Worm (Caenorhabditis elegans) whole organism, L1 larva: Measurements from ENCODE around the gene srh-148.
"Not testable (repeated sequence)": the region's sequence is repeated elsewhere in the genome, so short reads cannot be mapped to it uniquely, and the experiment has no call there.

ENCODE experiments used
- aha-1 ChIP-seq: fragments of 150-350 bp; optimal IDR thresholded peaks from 2 replicates; lab custom pipeline; 2014; ENCODE audit warnings: missing biosample characterization, missing genetic modification characterization
- aly-2 ChIP-seq: fragments of 150-350 bp; optimal IDR thresholded peaks from 2 replicates; lab custom pipeline; 2014; ENCODE audit warnings: missing biosample characterization, missing genetic modification characterization
- ceh-63 ChIP-seq: fragments of 200-800 bp; sonication (Bioruptor generic); optimal IDR thresholded peaks from 2 replicates; lab custom pipeline; 2018; ENCODE audit warnings: mild to moderate bottlenecking, missing genetic modification characterization, missing compliant biosample characterization
- ceh-8 ChIP-seq: fragments of 200-800 bp; sonication (Bioruptor generic); optimal IDR thresholded peaks from 2 replicates; lab custom pipeline; 2018; ENCODE audit warnings: mild to moderate bottlenecking, missing genetic modification characterization, moderate library complexity, missing compliant biosample characterization
- dpl-1 ChIP-seq, 3 experiments: fragments of 150-350 bp in 2 of 3; sonication (generic microtip) in 1 of 3; optimal IDR thresholded peaks; 2 replicates each; lab custom pipeline; 2014 to 2017; ENCODE audit warnings: missing biosample characterization in 3 of 3, missing genetic modification characterization in 3 of 3, missing genetic modification reagents in 3 of 3
- efl-3 ChIP-seq: fragments of 200-800 bp; sonication (Bioruptor generic); optimal IDR thresholded peaks from 2 replicates; lab custom pipeline; 2018; ENCODE audit warnings: mild to moderate bottlenecking, missing genetic modification characterization, missing compliant biosample characterization
- ets-5 ChIP-seq: fragments of 200-800 bp; sonication (Bioruptor generic); IDR thresholded peaks from 2 replicates; pipeline ENCODE4 v1.3.6; 2022; ENCODE audit warnings: missing genetic modification characterization, missing compliant biosample characterization
- fkh-10 ChIP-seq: sonication (generic microtip); optimal IDR thresholded peaks from 2 replicates; lab custom pipeline; 2017; ENCODE audit warnings: missing biosample characterization, missing genetic modification reagents, missing genetic modification characterization
- isw-1 ChIP-seq: fragments of 200-800 bp; sonication (Bioruptor generic); IDR thresholded peaks from 2 replicates; pipeline ENCODE4 v1.3.6; 2022; ENCODE audit warnings: missing genetic modification characterization, missing compliant biosample characterization
- lin-13 ChIP-seq: fragments of 150-350 bp; optimal IDR thresholded peaks from 2 replicates; lab custom pipeline; 2014; ENCODE audit warnings: missing biosample characterization, missing genetic modification reagents, missing genetic modification characterization
- lir-3 ChIP-seq: sonication (generic microtip); optimal IDR thresholded peaks from 2 replicates; lab custom pipeline; 2016; ENCODE audit warnings: mild to moderate bottlenecking, missing genetic modification characterization, moderate library complexity, missing compliant biosample characterization; ENCODE audit not compliant: poor library complexity
- mab-9 ChIP-seq: fragments of 200-800 bp; sonication (Bioruptor generic); IDR thresholded peaks from 2 replicates; pipeline ENCODE4 v1.3.6; 2022; ENCODE audit warnings: missing genetic modification reagents, missing genetic modification characterization, missing compliant biosample characterization
- nhr-28 ChIP-seq: fragments of 150-350 bp; optimal IDR thresholded peaks from 2 replicates; lab custom pipeline; 2014; ENCODE audit warnings: missing biosample characterization, missing genetic modification characterization
- pag-3 ChIP-seq: sonication (generic microtip); optimal IDR thresholded peaks from 2 replicates; lab custom pipeline; 2017; ENCODE audit warnings: missing genetic modification characterization, mild to moderate bottlenecking, missing compliant biosample characterization, antibody characterized with exemption, borderline replicate concordance; ENCODE audit not compliant: insufficient read depth
- pqm-1 ChIP-seq: sonication (generic microtip); optimal IDR thresholded peaks from 3 replicates; lab custom pipeline; 2017; ENCODE audit warnings: missing biosample characterization, missing genetic modification characterization
- skn-1 ChIP-seq: fragments of 150-350 bp; optimal IDR thresholded peaks from 2 replicates; lab custom pipeline; 2014; ENCODE audit warnings: missing biosample characterization, missing genetic modification characterization
- sox-4 ChIP-seq: sonication (generic microtip); optimal IDR thresholded peaks from 2 replicates; lab custom pipeline; 2016; ENCODE audit warnings: missing genetic modification characterization, missing compliant biosample characterization
- swsn-7 ChIP-seq: sonication (generic microtip); optimal IDR thresholded peaks from 2 replicates; lab custom pipeline; 2016; ENCODE audit warnings: missing genetic modification characterization, missing compliant biosample characterization
- vab-15 ChIP-seq: sonication (generic microtip); optimal IDR thresholded peaks from 2 replicates; lab custom pipeline; 2017; ENCODE audit warnings: missing genotype, mild to moderate bottlenecking, missing genetic modification characterization, missing compliant biosample characterization
- xbp-1 ChIP-seq: sonication (generic microtip); optimal IDR thresholded peaks from 2 replicates; lab custom pipeline; 2016; ENCODE audit warnings: missing genetic modification characterization, missing compliant biosample characterization
- zip-4 ChIP-seq: fragments of 200-800 bp; sonication (Bioruptor generic); optimal IDR thresholded peaks from 2 replicates; lab custom pipeline; 2018; ENCODE audit warnings: mild to moderate bottlenecking, missing genetic modification characterization, moderate library complexity, missing compliant biosample characterization

Gene srh-148

ce11 chrV:15809543-15809942 lies 48.6 kb downstream of the srh-148 start, which contains the start of gene srsx-36:
TSS of gene srsx-36 (minus strand) at chrV:15809643.
- TF ChIP-seq dpl-1 (GFP tag; optimal IDR thresholded peaks at IDR 0.05; lab: Kevin White, UChicago) = no peak
- no peak for TF ChIP-seq pqm-1 (tag; lab: Kevin White, UChicago)
- TF ChIP-seq zip-4 (GFP tag; lab: Kevin White, UChicago) = no peak
- TF ChIP-seq aha-1 = no peak
- TF ChIP-seq fkh-10 (GFP tag; lab: Kevin White, UChicago) = no peak
- TF ChIP-seq lin-13 = no peak
- TF ChIP-seq swsn-7 (tag; lab: Kevin White, UChicago) = no peak
- TF ChIP-seq nhr-28 (tag; lab: Kevin White, UChicago) = no peak
- no peak for TF ChIP-seq efl-3 (GFP tag; lab: Kevin White, UChicago)
- TF ChIP-seq mab-9 (GFP tag; lab: Robert Waterston, UW) = no peak
- no peak for TF ChIP-seq skn-1 (tag; lab: Kevin White, UChicago)
- TF ChIP-seq isw-1 (GFP tag; lab: Robert Waterston, UW) = no peak
- TF ChIP-seq aly-2 (tag; lab: Kevin White, UChicago) = no peak
- TF ChIP-seq lir-3 = no peak
- TF ChIP-seq xbp-1 = no peak
- TF ChIP-seq ceh-8 = no peak
- TF ChIP-seq pag-3 (tag; lab: Kevin White, UChicago) = no peak
- TF ChIP-seq vab-15 (tag; lab: Kevin White, UChicago) = no peak
- TF ChIP-seq ets-5 (GFP tag; lab: Robert Waterston, UW) = no peak
- TF ChIP-seq ceh-63 (GFP tag; lab: Kevin White, UChicago) = no peak
- TF ChIP-seq, all 84 proteins: peak for 0

DNA sequence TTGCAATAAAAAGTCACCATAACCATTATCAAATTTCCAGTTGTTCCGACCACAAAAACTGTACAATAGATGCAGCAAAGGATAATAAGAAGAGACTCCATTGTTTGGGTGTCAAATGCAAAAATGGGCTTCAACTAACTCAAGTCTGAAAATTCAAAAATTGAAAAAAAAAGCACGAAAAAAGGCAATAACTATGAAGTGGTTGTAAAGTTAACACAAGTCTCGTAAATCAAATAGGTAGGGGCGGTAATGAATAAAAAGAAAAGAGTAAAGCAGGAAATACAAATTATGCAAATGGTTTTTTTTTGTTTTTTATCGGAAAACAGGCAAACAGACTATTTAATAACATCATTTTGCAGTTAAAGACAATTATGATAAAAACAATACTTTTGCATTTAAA lies 50.8 kb downstream of the srh-148 start, which contains the start of gene srsx-38:
Gene srsx-38, minus strand, starts transcription at position 101 of the 400 bp plus-strand sequence.
- not testable (repeated sequence) for TF ChIP-seq fkh-10 (GFP tag; lab: Kevin White, UChicago); sox-4 (tag; lab: Kevin White, UChicago); ets-5 (GFP tag; lab: Robert Waterston, UW)
